Fruit fly (Drosophila melanogaster) whole organism, embryonic: ENCODE data around the gene Sb.

ENCODE experiments used
- Abd-B ChIP-seq: fragments of 200-800 bp; sonication (Bioruptor generic); optimal IDR thresholded peaks from 2 replicates; lab custom pipeline; 2018; ENCODE audit warnings: missing biosample characterization, mild to moderate bottlenecking, missing genetic modification characterization, moderate library complexity
- Adf1 ChIP-seq: fragments of 200-800 bp; sonication (Bioruptor generic); IDR thresholded peaks from 2 replicates; pipeline ENCODE4 v1.3.6; 2022; ENCODE audit warnings: missing biosample characterization, missing genetic modification characterization
- Atf-2 ChIP-seq: fragments of 200-800 bp; sonication (Bioruptor generic); optimal IDR thresholded peaks from 2 replicates; lab custom pipeline; 2016; ENCODE audit warnings: missing biosample characterization, missing genetic modification characterization
- Bgb ChIP-seq: fragments of 200-800 bp; sonication (Bioruptor generic); IDR thresholded peaks from 2 replicates; pipeline ENCODE4 v1.3.6; 2022; ENCODE audit warnings: missing biosample characterization, missing genetic modification characterization; ENCODE audit not compliant: partially characterized antibody
- BtbVII ChIP-seq: fragments of 200-800 bp; sonication (Bioruptor generic); optimal IDR thresholded peaks from 3 replicates; lab custom pipeline; 2017; ENCODE audit warnings: missing biosample characterization, mild to moderate bottlenecking, missing genetic modification characterization
- CG10654 ChIP-seq: fragments of 200-800 bp; sonication (Bioruptor generic); optimal IDR thresholded peaks from 2 replicates; lab custom pipeline; 2016; ENCODE audit warnings: missing biosample characterization, missing genetic modification characterization
- CG12659 ChIP-seq: fragments of 200-800 bp; sonication (Bioruptor generic); optimal IDR thresholded peaks from 3 replicates; lab custom pipeline; 2017; ENCODE audit warnings: mild to moderate bottlenecking, missing biosample characterization, missing genetic modification reagents, missing genetic modification characterization
- CG14860 ChIP-seq: fragments of 200-800 bp; sonication (Bioruptor generic); IDR thresholded peaks from 3 replicates; pipeline ENCODE4 v1.3.6; 2022; ENCODE audit warnings: missing biosample characterization, missing genetic modification characterization; ENCODE audit not compliant: partially characterized antibody
- CG15479 ChIP-seq: fragments of 200-800 bp; sonication (Bioruptor generic); optimal IDR thresholded peaks from 3 replicates; lab custom pipeline; 2019; ENCODE audit warnings: missing biosample characterization, mild to moderate bottlenecking, missing genetic modification characterization, moderate library complexity
- CG15514 ChIP-seq: fragments of 200-800 bp; sonication (Bioruptor generic); optimal IDR thresholded peaks from 3 replicates; lab custom pipeline; 2017; ENCODE audit warnings: missing biosample characterization, missing genetic modification characterization, mild to moderate bottlenecking, moderate library complexity, missing genetic modification reagents
- CG17361 ChIP-seq: fragments of 200-800 bp; sonication (Bioruptor generic); IDR thresholded peaks from 3 replicates; pipeline ENCODE4 v1.3.6; 2022; ENCODE audit warnings: missing biosample characterization, missing genetic modification characterization
- CG18011 ChIP-seq: fragments of 200-800 bp; sonication (Bioruptor generic); optimal IDR thresholded peaks from 2 replicates; lab custom pipeline; 2017; ENCODE audit warnings: missing biosample characterization, missing genetic modification characterization, mild to moderate bottlenecking, moderate library complexity, missing genotype
- CG2712 ChIP-seq: fragments of 200-800 bp; optimal IDR thresholded peaks from 3 replicates; lab custom pipeline; 2019; ENCODE audit warnings: missing biosample characterization, mild to moderate bottlenecking, missing genetic modification characterization, moderate library complexity
- CG30020 ChIP-seq: fragments of 200-800 bp; optimal IDR thresholded peaks from 2 replicates; lab custom pipeline; 2019; ENCODE audit warnings: missing biosample characterization, mild to moderate bottlenecking, missing genetic modification characterization, moderate library complexity
- CG30431 ChIP-seq: fragments of 200-800 bp; sonication (Bioruptor generic); optimal IDR thresholded peaks from 2 replicates; lab custom pipeline; 2017; ENCODE audit warnings: missing biosample characterization, missing genetic modification characterization
- CG31365 ChIP-seq: fragments of 200-800 bp; sonication (Bioruptor generic); optimal IDR thresholded peaks from 2 replicates; lab custom pipeline; 2018; ENCODE audit warnings: missing biosample characterization, mild to moderate bottlenecking, missing genetic modification characterization
- CG4730 ChIP-seq: fragments of 200-800 bp; sonication (Bioruptor generic); IDR thresholded peaks from 2 replicates; pipeline ENCODE4 v1.3.6; 2022; ENCODE audit warnings: missing biosample characterization, missing genetic modification characterization
- CG8290 ChIP-seq, 3 experiments: fragments of 200-800 bp; sonication (Bioruptor generic); optimal IDR thresholded peaks; 2 replicates each; lab custom pipeline; 2016 to 2019; ENCODE audit warnings: missing biosample characterization in 3 of 3, missing genetic modification characterization in 3 of 3, mild to moderate bottlenecking in 2 of 3, moderate library complexity in 1 of 3
- CG9215 ChIP-seq: fragments of 200-800 bp; sonication (Bioruptor generic); IDR thresholded peaks from 2 replicates; pipeline ENCODE4 v1.3.6; 2022; ENCODE audit warnings: missing biosample characterization, missing genetic modification characterization
- CG9609 ChIP-seq: fragments of 200-800 bp; sonication (Bioruptor generic); optimal IDR thresholded peaks from 3 replicates; lab custom pipeline; 2016; ENCODE audit warnings: missing biosample characterization, missing genetic modification characterization
- CoRest ChIP-seq: fragments of 200-800 bp; sonication (Bioruptor generic); optimal IDR thresholded peaks from 3 replicates; lab custom pipeline; 2018; ENCODE audit warnings: missing biosample characterization, mild to moderate bottlenecking, missing genetic modification characterization, moderate library complexity
- Dbx ChIP-seq: fragments of 200-800 bp; sonication (Bioruptor generic); IDR thresholded peaks from 3 replicates; pipeline ENCODE4 v1.3.6; 2022; ENCODE audit warnings: missing biosample characterization, missing genetic modification characterization
- Doc3 ChIP-seq: fragments of 200-800 bp; sonication (Bioruptor generic); IDR thresholded peaks from 3 replicates; pipeline ENCODE4 v1.3.6; 2022; ENCODE audit warnings: missing biosample characterization, missing genetic modification characterization; ENCODE audit not compliant: partially characterized antibody
- Dp ChIP-seq: fragments of 200-800 bp; sonication (Bioruptor generic); optimal IDR thresholded peaks from 2 replicates; lab custom pipeline; 2018; ENCODE audit warnings: missing biosample characterization, mild to moderate bottlenecking, missing genetic modification characterization, moderate library complexity
- Dref ChIP-seq: fragments of 200-800 bp; sonication (Bioruptor generic); IDR thresholded peaks from 2 replicates; pipeline ENCODE4 v1.3.6; 2022; ENCODE audit warnings: missing biosample characterization, missing genetic modification characterization
- E2f2 ChIP-seq: fragments of 200-800 bp; sonication (Bioruptor generic); IDR thresholded peaks from 2 replicates; pipeline ENCODE4 v1.3.6; 2022; ENCODE audit warnings: missing biosample characterization, missing genetic modification characterization
- ERR ChIP-seq: fragments of 200-800 bp; sonication (Bioruptor generic); optimal IDR thresholded peaks from 2 replicates; lab custom pipeline; 2016; ENCODE audit warnings: missing biosample characterization, missing genetic modification characterization
- Ets65A ChIP-seq: fragments of 200-800 bp; sonication (Bioruptor generic); peaks from one replicate; lab custom pipeline; 2016; ENCODE audit warnings: missing biosample characterization, missing genetic modification characterization
- Fer2 ChIP-seq: fragments of 200-800 bp; sonication (Bioruptor generic); optimal IDR thresholded peaks from 2 replicates; lab custom pipeline; 2018; ENCODE audit warnings: missing biosample characterization, mild to moderate bottlenecking, missing genetic modification characterization, moderate library complexity
- Hmr ChIP-seq: fragments of 200-800 bp; sonication (Bioruptor generic); optimal IDR thresholded peaks from 3 replicates; lab custom pipeline; 2017; ENCODE audit warnings: mild to moderate bottlenecking, missing biosample characterization, missing genetic modification reagents, missing genetic modification characterization
- Lhr ChIP-seq: fragments of 200-800 bp; sonication (Bioruptor generic); optimal IDR thresholded peaks from 3 replicates; lab custom pipeline; 2017; ENCODE audit warnings: mild to moderate bottlenecking, missing biosample characterization, missing genetic modification reagents, missing genetic modification characterization
- Mrtf ChIP-seq: fragments of 200-800 bp; sonication (Bioruptor generic); IDR thresholded peaks from 3 replicates; pipeline ENCODE4 v1.3.6; 2022; ENCODE audit warnings: missing biosample characterization, missing genetic modification characterization
- bsh ChIP-seq, 2 experiments: fragments of 200-800 bp; sonication (Bioruptor generic); optimal IDR thresholded peaks; 2 replicates each; lab custom pipeline; 2017 to 2018; ENCODE audit warnings: mild to moderate bottlenecking in 2 of 2, missing biosample characterization in 2 of 2, missing genetic modification characterization in 2 of 2, moderate library complexity in 1 of 2
- cad ChIP-seq: fragments of >200 bp; optimal IDR thresholded peaks from 2 replicates; lab custom pipeline; 2017; ENCODE audit warnings: missing biosample characterization, missing genetic modification characterization
- fd64A ChIP-seq: fragments of 200-800 bp; sonication (Bioruptor generic); optimal IDR thresholded peaks from 3 replicates; lab custom pipeline; 2018; ENCODE audit warnings: missing biosample characterization, mild to moderate bottlenecking, missing genetic modification characterization
- gce ChIP-seq: fragments of 200-800 bp; sonication (Bioruptor generic); IDR thresholded peaks from 3 replicates; pipeline ENCODE4 v1.3.6; 2022; ENCODE audit warnings: missing biosample characterization, missing genetic modification characterization
- gcm ChIP-seq: fragments of 200-800 bp; sonication (Bioruptor generic); optimal IDR thresholded peaks from 2 replicates; lab custom pipeline; 2019; ENCODE audit warnings: missing biosample characterization, mild to moderate bottlenecking, missing genetic modification characterization, moderate library complexity
- grau ChIP-seq: fragments of 200-800 bp; optimal IDR thresholded peaks from 3 replicates; lab custom pipeline; 2019; ENCODE audit warnings: missing biosample characterization, mild to moderate bottlenecking, missing genetic modification characterization, moderate library complexity
- kay ChIP-seq: fragments of 200-800 bp; sonication (Bioruptor generic); optimal IDR thresholded peaks from 2 replicates; lab custom pipeline; 2016; ENCODE audit warnings: missing biosample characterization, missing genetic modification characterization
- lmd ChIP-seq: fragments of 200-800 bp; sonication (Bioruptor generic); IDR thresholded peaks from 2 replicates; pipeline ENCODE4 v1.3.6; 2022; ENCODE audit warnings: missing biosample characterization, missing genetic modification characterization
- pita ChIP-seq: fragments of 200-800 bp; sonication (Bioruptor generic); optimal IDR thresholded peaks from 2 replicates; lab custom pipeline; 2017; ENCODE audit warnings: missing biosample characterization, mild to moderate bottlenecking, missing genetic modification characterization
- pzg ChIP-seq: fragments of 200-800 bp; sonication (Bioruptor generic); optimal IDR thresholded peaks from 3 replicates; lab custom pipeline; 2018; ENCODE audit warnings: missing biosample characterization, mild to moderate bottlenecking, missing genetic modification characterization, moderate library complexity
- salm ChIP-seq: fragments of 200-800 bp; sonication (Bioruptor generic); optimal IDR thresholded peaks from 2 replicates; lab custom pipeline; 2018; ENCODE audit warnings: missing biosample characterization, mild to moderate bottlenecking, missing genetic modification characterization
- stwl ChIP-seq: fragments of 200-800 bp; sonication (Bioruptor generic); optimal IDR thresholded peaks from 3 replicates; lab custom pipeline; 2018; ENCODE audit warnings: missing biosample characterization, mild to moderate bottlenecking, missing genetic modification characterization, moderate library complexity
- wek ChIP-seq: fragments of 200-800 bp; sonication (Bioruptor generic); optimal IDR thresholded peaks from 3 replicates; lab custom pipeline; 2018; ENCODE audit warnings: missing biosample characterization, mild to moderate bottlenecking, missing genetic modification characterization, moderate library complexity
- zen2 ChIP-seq: fragments of 200-800 bp; sonication (Bioruptor generic); IDR thresholded peaks from 3 replicates; pipeline ENCODE4 v1.3.6; 2022; ENCODE audit warnings: missing biosample characterization, missing genetic modification characterization; ENCODE audit not compliant: partially characterized antibody
- zfh2 ChIP-seq: fragments of 200-800 bp; sonication (Bioruptor generic); optimal IDR thresholded peaks from 2 replicates; lab custom pipeline; 2016; ENCODE audit warnings: missing biosample characterization, missing genetic modification characterization

The Sb gene

DNA sequence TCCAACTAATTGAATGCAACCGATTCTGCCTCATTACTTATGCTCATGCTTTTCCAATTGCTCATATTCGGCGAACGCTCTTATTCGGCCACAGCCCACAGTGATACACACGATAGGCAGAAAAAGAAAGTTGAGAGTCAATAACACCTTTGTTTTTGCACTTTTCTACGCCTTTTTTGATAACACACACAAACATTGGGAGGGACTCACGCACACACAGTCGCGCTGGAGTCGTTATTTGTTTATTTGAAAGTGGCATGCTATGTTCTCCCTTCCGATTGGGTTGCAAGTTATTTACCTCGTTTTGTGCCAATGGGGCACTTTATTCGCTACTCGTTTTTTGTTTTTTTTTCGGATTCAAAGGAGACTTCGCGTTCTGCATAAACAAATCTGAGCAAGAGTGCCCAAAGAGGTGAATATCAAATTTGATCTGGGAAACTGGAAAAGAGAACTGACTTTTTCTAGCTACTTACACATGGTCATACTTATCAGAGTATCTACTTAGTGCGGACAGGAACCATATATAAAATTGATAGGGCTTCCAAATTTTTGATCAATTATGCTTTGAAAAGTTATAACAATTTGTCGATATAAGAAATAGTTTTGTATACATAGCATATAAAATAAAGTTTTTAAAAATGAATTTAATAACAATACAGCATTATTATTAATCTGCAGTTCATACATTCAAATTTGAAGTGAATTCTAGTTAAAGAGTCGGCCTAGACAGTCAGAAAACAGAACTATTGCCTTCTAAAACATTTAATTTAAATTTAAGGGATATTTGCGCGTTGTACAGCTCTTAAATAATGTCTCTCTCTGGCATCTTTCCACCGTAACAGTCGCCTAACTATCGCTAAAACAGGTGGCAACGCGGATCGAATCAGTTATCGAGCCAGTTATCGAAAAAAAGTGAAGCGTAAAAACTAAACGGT, 17.4 kb upstream of the Sb start, which contains the start of the genes Mhcl and Akt (continued):
- TF ChIP-seq CG8290 (GFP tag; optimal IDR thresholded peaks at IDR 0.05; lab: Kevin White, UChicago) (peak; percentile 69), CG8290 (tag; optimal IDR thresholded peaks at IDR 0.05; lab: Kevin White, UChicago) (peak in 1 of 2 experiments; percentile 47), BtbVII (GFP tag; lab: Kevin White, UChicago) (peak; percentile 25), pita (peak; percentile 62), E2f2 (GFP tag; lab: Robert Waterston, UW) (peak; percentile 63), Hmr (GFP tag; lab: Kevin White, UChicago) (peak; percentile 12), CG14860 (GFP tag; lab: Robert Waterston, UW) (peak; percentile 51; the same call in 1 of the 3 replicates), grau (peak; percentile 35), Doc3 (GFP tag; lab: Robert Waterston, UW) (peak; percentile 24; the same call in 2 of the 3 replicates), CG4730 (GFP tag; lab: Robert Waterston, UW) (no peak), stwl (tag; lab: Kevin White, UChicago) (peak; percentile 31), CG2712 (tag; lab: Kevin White, UChicago) (peak; percentile 42), Fer2 (peak; percentile 13), wek (GFP tag; lab: Kevin White, UChicago) (no peak), lmd (0 out of 2 replicates have a peak, but pooled peaks have one; percentile 8), Adf1 (GFP tag; lab: Robert Waterston, UW) (no peak), Mrtf (no peak), CG30431 (GFP tag; lab: Kevin White, UChicago) (no peak), salm (no peak), Ets65A (peak; percentile 18), CG10654 (GFP tag; lab: Kevin White, UChicago) (no peak), Lhr (GFP tag; lab: Kevin White, UChicago) (peak; percentile 65), zen2 (GFP tag; lab: Robert Waterston, UW) (no peak), CG9609 (GFP tag; lab: Kevin White, UChicago) (no peak), gce (GFP tag; lab: Robert Waterston, UW) (no peak), Dref (GFP tag; lab: Robert Waterston, UW) (peak; percentile 81), cad (no peak), Abd-B (peak; percentile 47), CG30020 (tag; lab: Kevin White, UChicago) (peak; percentile 30), CG18011 (GFP tag; lab: Kevin White, UChicago) (no peak), pzg (peak; percentile 52), CG12659 (GFP tag; lab: Kevin White, UChicago) (peak; percentile 21), gcm (GFP tag; lab: Kevin White, UChicago) (no peak), CG31365 (tag; lab: Kevin White, UChicago) (no peak), CG9215 (GFP tag; lab: Robert Waterston, UW) (no peak; the same call in 1 of the 2 replicates), Dbx (GFP tag; lab: Robert Waterston, UW) (0 out of 3 replicates have a peak, but pooled peaks have one; percentile 15), CG15514 (GFP tag; lab: Kevin White, UChicago) (peak; percentile 98), Atf-2 (GFP tag; lab: Kevin White, UChicago) (no peak), zfh2 (GFP tag; lab: Kevin White, UChicago) (peak; percentile 28), kay (GFP tag; lab: Kevin White, UChicago) (no peak), Dp (GFP tag; lab: Kevin White, UChicago) (peak; percentile 53), bsh (GFP tag; optimal IDR thresholded peaks at IDR 0.05; lab: Kevin White, UChicago) (peak in 1 of 2 experiments; percentile 2), Bgb (GFP tag; lab: Robert Waterston, UW) (peak; percentile 59), fd64A (GFP tag; lab: Kevin White, UChicago) (peak; percentile 9), CG15479 (GFP tag; lab: Kevin White, UChicago) (no peak), ERR (GFP tag; lab: Kevin White, UChicago) (no peak), CoRest (tag; lab: Kevin White, UChicago) (peak; percentile 52), CG17361 (peak; percentile 46; the same call in 2 of the 3 replicates)
